Worm (Caenorhabditis elegans): Measurements from ENCODE around the gene ZK1058.3.

Gene ZK1058.3

DNA sequence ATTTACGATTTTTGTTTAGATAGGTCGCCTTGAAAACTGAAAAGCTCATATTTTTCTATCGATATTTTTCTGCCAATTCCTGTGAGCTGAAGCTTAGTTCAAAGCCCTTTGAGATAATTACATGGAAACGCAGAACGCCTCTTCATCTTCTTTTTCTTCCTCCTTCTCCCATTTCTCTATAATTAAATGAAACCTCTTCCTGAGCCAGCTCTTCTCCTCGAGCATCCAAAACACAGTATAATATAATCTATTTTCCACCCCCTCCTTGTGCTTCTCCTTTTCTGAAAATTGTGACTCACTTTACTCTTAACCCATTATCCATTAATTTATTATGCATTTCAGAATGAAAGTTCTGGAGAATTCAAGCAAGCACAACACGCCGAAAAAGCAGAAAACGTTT is 37.6 kb downstream of the ZK1058.3 start, which contains the start of gene F37A8.5:
TSS of gene F37A8.5 (plus strand) at position 332 of the 400 bp plus-strand sequence.
- no peak for TF ChIP-seq scrt-1 (GFP tag; IDR thresholded peaks at IDR 0.05)
- TF ChIP-seq B0310.2 (tag; optimal IDR thresholded peaks at IDR 0.05), result no peak
- no peak for TF ChIP-seq sea-1 (GFP tag; conservative IDR thresholded peaks at IDR 0.05)
- no peak for TF ChIP-seq tra-4 (tag; optimal IDR thresholded peaks at IDR 0.05)

DNA sequence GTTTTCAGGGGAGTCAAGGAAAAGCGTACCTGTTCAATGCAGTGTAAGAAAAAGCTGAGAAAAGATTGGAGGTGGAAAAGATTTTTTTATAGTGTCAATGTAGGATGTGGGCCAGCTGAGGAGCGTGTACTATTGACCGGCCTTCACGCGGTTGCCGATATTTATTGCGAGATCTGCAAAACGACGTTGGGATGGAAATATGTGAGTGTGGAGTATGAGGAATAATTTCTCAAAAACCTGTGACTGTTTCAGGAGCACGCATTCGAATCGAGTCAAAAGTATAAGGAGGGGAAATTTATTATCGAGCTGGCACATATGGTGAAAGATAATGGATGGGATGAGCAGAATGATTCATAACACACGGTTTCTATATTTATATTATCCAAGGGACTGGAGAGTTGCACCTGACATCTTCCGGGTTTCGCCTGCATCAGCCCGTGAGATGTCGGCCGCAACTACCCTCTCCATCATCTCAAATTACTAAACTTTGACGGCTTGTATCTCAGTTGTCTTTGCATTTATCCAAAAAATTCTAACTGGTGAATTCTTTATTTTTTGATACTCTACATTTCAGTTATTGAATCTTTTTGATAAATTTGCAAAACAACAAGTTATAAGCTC is 38.6 kb downstream of the ZK1058.3 start:
- TF ChIP-seq ceh-36 (tag; optimal IDR thresholded peaks at IDR 0.05) (no peak), tbx-37 (GFP tag; conservative IDR thresholded peaks at IDR 0.05) (no peak), tbx-11 (GFP tag; IDR thresholded peaks at IDR 0.05) (no peak), tra-4 (tag; optimal IDR thresholded peaks at IDR 0.05) (no peak), ama-1 (optimal IDR thresholded peaks at IDR 0.05) (no peak), flt-1 (GFP tag; IDR thresholded peaks at IDR 0.05) (no peak), scrt-1 (GFP tag; IDR thresholded peaks at IDR 0.05) (no peak)

DNA sequence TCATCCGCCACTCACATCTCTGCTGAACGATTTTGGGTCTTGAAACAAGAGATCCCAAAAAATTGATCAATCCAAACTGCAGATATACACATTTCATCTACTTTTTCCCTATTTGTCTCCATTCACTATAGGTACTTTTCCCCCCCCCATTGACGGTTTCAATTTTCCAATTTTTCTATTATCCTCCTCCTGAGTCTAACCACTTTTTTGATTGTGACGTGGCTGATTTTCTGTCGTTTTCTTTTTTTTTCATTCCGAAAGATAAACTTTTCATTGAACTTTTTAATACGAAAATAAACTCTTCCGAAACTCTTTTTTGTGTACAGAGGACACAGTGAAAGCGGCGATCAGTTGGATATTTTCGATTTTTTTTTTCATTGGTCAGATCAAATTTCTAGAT is 39.2 kb downstream of the ZK1058.3 start:
- TF ChIP-seq tra-4 (tag; optimal IDR thresholded peaks at IDR 0.05), result no peak
- TF ChIP-seq pes-1 (GFP tag; IDR thresholded peaks at IDR 0.05), result no peak
- TF ChIP-seq ets-7 (tag; optimal IDR thresholded peaks at IDR 0.05), result no peak
- no peak for TF ChIP-seq tbx-37 (GFP tag; conservative IDR thresholded peaks at IDR 0.05)
- no peak for TF ChIP-seq sea-1 (GFP tag; conservative IDR thresholded peaks at IDR 0.05)
- no peak for TF ChIP-seq flt-1 (GFP tag; IDR thresholded peaks at IDR 0.05)
- TF ChIP-seq scrt-1 (GFP tag; IDR thresholded peaks at IDR 0.05), result no peak
- no peak for TF ChIP-seq aly-1 (tag; optimal IDR thresholded peaks at IDR 0.05)
- TF ChIP-seq ceh-36 (tag; optimal IDR thresholded peaks at IDR 0.05), result no peak
- no peak for TF ChIP-seq hmg-4 (GFP tag; optimal IDR thresholded peaks at IDR 0.05)
- no peak for TF ChIP-seq ama-1 (optimal IDR thresholded peaks at IDR 0.05)
- TF ChIP-seq F13C5.2 (tag; optimal IDR thresholded peaks at IDR 0.05), result no peak

DNA sequence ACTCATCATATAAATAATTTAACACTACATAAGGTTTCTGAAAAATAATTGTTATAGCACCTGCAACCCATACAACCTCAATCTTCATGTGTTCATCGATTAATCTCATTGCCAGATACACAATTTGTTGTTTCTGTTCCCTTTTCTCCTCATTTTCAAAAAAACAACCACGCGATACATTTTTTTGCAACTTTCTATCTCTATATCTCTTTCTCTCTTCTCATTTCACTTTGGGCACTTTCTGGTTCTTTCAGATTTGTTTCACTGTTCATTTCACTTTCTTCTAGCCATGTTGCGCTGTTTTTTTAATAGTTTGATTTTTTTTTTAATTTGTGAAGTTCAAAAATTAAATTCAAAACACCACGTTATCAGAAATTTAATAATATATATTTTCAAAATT is 40.5 kb downstream of the ZK1058.3 start:
- no peak for TF ChIP-seq B0310.2 (tag; optimal IDR thresholded peaks at IDR 0.05)
- no peak for TF ChIP-seq hnd-1 (tag; optimal IDR thresholded peaks at IDR 0.05)
- TF ChIP-seq ceh-36 (tag; optimal IDR thresholded peaks at IDR 0.05), result no peak
- TF ChIP-seq flt-1 (GFP tag; IDR thresholded peaks at IDR 0.05), result no peak
- no peak for TF ChIP-seq pes-1 (GFP tag; IDR thresholded peaks at IDR 0.05)
- no peak for TF ChIP-seq F13C5.2 (tag; optimal IDR thresholded peaks at IDR 0.05)
- no peak for TF ChIP-seq aly-1 (tag; optimal IDR thresholded peaks at IDR 0.05)
- no peak for TF ChIP-seq ets-7 (tag; optimal IDR thresholded peaks at IDR 0.05)
- no peak for TF ChIP-seq scrt-1 (GFP tag; IDR thresholded peaks at IDR 0.05)

DNA sequence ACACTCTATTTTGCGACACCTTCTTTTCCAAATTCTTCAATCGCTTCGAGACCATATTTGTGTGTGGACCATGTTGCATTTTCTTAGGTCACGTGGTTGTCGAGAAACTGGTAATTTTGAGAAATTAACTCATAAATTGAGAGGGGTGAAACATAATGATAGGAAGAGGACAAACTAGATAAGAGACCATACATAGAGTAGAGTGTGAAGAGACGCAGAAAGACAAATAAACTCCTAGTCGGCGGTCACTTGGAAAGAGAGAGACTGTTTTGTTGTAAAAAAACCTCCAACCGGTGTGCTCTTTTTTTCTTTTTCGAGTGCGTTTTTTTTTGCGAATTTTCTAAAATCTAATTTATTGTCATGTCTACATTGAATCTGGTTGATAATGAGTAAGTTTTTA is 41.3 kb downstream of the ZK1058.3 start, which contains the start of gene R10E9.3:
TSS of gene R10E9.3 (plus strand) at position 235 of the 400 bp plus-strand sequence.
- TF ChIP-seq ceh-36 (tag; optimal IDR thresholded peaks at IDR 0.05), result no peak
- no peak for TF ChIP-seq B0310.2 (tag; optimal IDR thresholded peaks at IDR 0.05)
- no peak for TF ChIP-seq hmbx-1 (tag; optimal IDR thresholded peaks at IDR 0.05)
- TF ChIP-seq tbx-11 (GFP tag; IDR thresholded peaks at IDR 0.05), result no peak
- no peak for TF ChIP-seq pes-1 (GFP tag; IDR thresholded peaks at IDR 0.05)
- no peak for TF ChIP-seq tra-4 (tag; optimal IDR thresholded peaks at IDR 0.05)
- no peak for TF ChIP-seq aly-1 (tag; optimal IDR thresholded peaks at IDR 0.05)
- TF ChIP-seq ceh-13 (GFP tag; optimal IDR thresholded peaks at IDR 0.05), result no peak
- no peak for TF ChIP-seq ets-7 (tag; optimal IDR thresholded peaks at IDR 0.05)
- TF ChIP-seq hnd-1 (tag; optimal IDR thresholded peaks at IDR 0.05), result no peak
- no peak for TF ChIP-seq scrt-1 (GFP tag; IDR thresholded peaks at IDR 0.05)
- TF ChIP-seq ama-1 (optimal IDR thresholded peaks at IDR 0.05), result no peak
- TF ChIP-seq sea-1 (GFP tag; conservative IDR thresholded peaks at IDR 0.05), result no peak
- TF ChIP-seq tbx-37 (GFP tag; conservative IDR thresholded peaks at IDR 0.05), result no peak
- no peak for TF ChIP-seq hmg-4 (GFP tag; optimal IDR thresholded peaks at IDR 0.05)
- no peak for TF ChIP-seq F13C5.2 (tag; optimal IDR thresholded peaks at IDR 0.05)
- no peak for TF ChIP-seq flt-1 (GFP tag; IDR thresholded peaks at IDR 0.05)

DNA sequence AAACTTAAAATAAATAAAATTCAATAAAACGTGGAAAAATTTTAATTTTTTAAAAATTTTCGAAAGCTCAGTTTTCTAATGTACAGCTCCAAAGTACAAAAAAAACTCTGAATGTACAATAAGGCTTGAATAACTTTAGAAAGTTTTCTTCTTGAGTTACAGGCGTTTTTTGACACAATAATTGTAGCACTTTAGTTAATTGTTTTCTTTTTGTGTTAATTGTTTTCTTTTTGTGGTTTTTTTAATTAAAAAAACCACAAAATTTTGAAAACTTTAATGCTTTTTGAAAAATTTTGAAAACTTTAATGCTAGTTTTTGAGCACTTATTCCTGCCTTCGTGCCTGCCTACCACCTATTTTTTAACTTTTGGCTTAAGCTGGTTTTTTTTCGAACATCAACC is 45.6 kb downstream of the ZK1058.3 start, which contains the start of gene R10E9.2:
TSS of gene R10E9.2 (minus strand) at position 101 of the 400 bp plus-strand sequence.
- TF ChIP-seq ceh-13 (GFP tag; optimal IDR thresholded peaks at IDR 0.05) (no peak), sea-1 (GFP tag; conservative IDR thresholded peaks at IDR 0.05) (no peak), hmbx-1 (tag; optimal IDR thresholded peaks at IDR 0.05) (no peak), ets-7 (tag; optimal IDR thresholded peaks at IDR 0.05) (no peak), scrt-1 (GFP tag; IDR thresholded peaks at IDR 0.05) (no peak), hmg-4 (GFP tag; optimal IDR thresholded peaks at IDR 0.05) (no peak), tbx-11 (GFP tag; IDR thresholded peaks at IDR 0.05) (no peak), tbx-37 (GFP tag; conservative IDR thresholded peaks at IDR 0.05) (no peak), ama-1 (optimal IDR thresholded peaks at IDR 0.05) (no peak), pes-1 (GFP tag; IDR thresholded peaks at IDR 0.05) (no peak), F13C5.2 (tag; optimal IDR thresholded peaks at IDR 0.05) (no peak), hnd-1 (tag; optimal IDR thresholded peaks at IDR 0.05) (no peak), ceh-36 (tag; optimal IDR thresholded peaks at IDR 0.05) (no peak), tra-4 (tag; optimal IDR thresholded peaks at IDR 0.05) (no peak), B0310.2 (tag; optimal IDR thresholded peaks at IDR 0.05) (no peak), aly-1 (tag; optimal IDR thresholded peaks at IDR 0.05) (no peak), flt-1 (GFP tag; IDR thresholded peaks at IDR 0.05) (no peak)

DNA sequence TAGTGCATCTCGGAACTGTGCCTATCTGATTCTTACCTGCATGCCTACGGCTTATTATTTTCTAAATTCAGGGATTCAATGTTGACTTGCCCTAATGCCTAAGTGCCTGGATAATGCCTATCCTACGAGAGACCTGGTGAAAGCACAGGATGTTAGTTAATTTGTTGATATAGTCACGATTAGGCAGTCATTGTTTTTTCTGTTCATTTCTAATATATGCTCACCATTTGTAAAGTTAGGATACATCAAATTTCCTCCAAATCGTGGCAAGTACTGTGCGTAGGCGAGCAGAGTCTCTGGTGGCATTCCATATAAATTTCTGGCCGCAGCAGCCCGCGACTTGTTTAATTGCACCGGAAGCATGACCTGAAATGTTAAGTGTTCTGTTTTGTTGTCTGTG is 47.5 kb downstream of the ZK1058.3 start:
- TF ChIP-seq hmbx-1 (tag; optimal IDR thresholded peaks at IDR 0.05) (no peak), tbx-37 (GFP tag; conservative IDR thresholded peaks at IDR 0.05) (no peak), scrt-1 (GFP tag; IDR thresholded peaks at IDR 0.05) (no peak), B0310.2 (tag; optimal IDR thresholded peaks at IDR 0.05) (no peak), sea-1 (GFP tag; conservative IDR thresholded peaks at IDR 0.05) (no peak), F13C5.2 (tag; optimal IDR thresholded peaks at IDR 0.05) (no peak), tbx-11 (GFP tag; IDR thresholded peaks at IDR 0.05) (no peak), pes-1 (GFP tag; IDR thresholded peaks at IDR 0.05) (no peak), aly-1 (tag; optimal IDR thresholded peaks at IDR 0.05) (no peak), hmg-4 (GFP tag; optimal IDR thresholded peaks at IDR 0.05) (no peak), ceh-13 (GFP tag; optimal IDR thresholded peaks at IDR 0.05) (no peak), flt-1 (GFP tag; IDR thresholded peaks at IDR 0.05) (no peak), ceh-36 (tag; optimal IDR thresholded peaks at IDR 0.05) (no peak), ets-7 (tag; optimal IDR thresholded peaks at IDR 0.05) (no peak), ama-1 (optimal IDR thresholded peaks at IDR 0.05) (no peak), hnd-1 (tag; optimal IDR thresholded peaks at IDR 0.05) (no peak), tra-4 (tag; optimal IDR thresholded peaks at IDR 0.05) (no peak)
